Fruit fly (Drosophila melanogaster) whole organism, prepupa: Measurements from ENCODE around the gene CG31777.

Experiments used
- Blimp-1 ChIP-seq: fragments of 200-800 bp; sonication (Bioruptor generic); optimal IDR thresholded peaks from 3 replicates; lab custom pipeline; 2017; ENCODE audit warnings: missing biosample characterization, missing genetic modification characterization, mild to moderate bottlenecking, moderate library complexity, missing genetic modification reagents
- CG10631 ChIP-seq: fragments of 200-800 bp; sonication (Bioruptor generic); optimal IDR thresholded peaks from 2 replicates; lab custom pipeline; 2016; ENCODE audit warnings: missing biosample characterization, missing genetic modification characterization
- CG10669 ChIP-seq: fragments of 200-800 bp; sonication (Bioruptor generic); optimal IDR thresholded peaks from 3 replicates; lab custom pipeline; 2018; ENCODE audit warnings: missing biosample characterization, mild to moderate bottlenecking, missing genetic modification characterization, moderate library complexity
- CG11294 ChIP-seq: fragments of 200-800 bp; sonication (Bioruptor generic); IDR thresholded peaks from 2 replicates; pipeline ENCODE4 v1.3.6; 2022; ENCODE audit warnings: missing biosample characterization, missing genetic modification characterization
- CG11762 ChIP-seq: fragments of 200-800 bp; sonication (Bioruptor generic); optimal IDR thresholded peaks from 3 replicates; lab custom pipeline; 2016; ENCODE audit warnings: missing biosample characterization, missing genetic modification characterization; ENCODE audit not compliant: insufficient read depth
- CG11902 ChIP-seq: fragments of 200-800 bp; sonication (Bioruptor generic); optimal IDR thresholded peaks from 3 replicates; lab custom pipeline; 2016; ENCODE audit warnings: missing biosample characterization, missing genetic modification characterization
- CG15336 ChIP-seq: fragments of 200-800 bp; sonication (Bioruptor generic); IDR thresholded peaks from 2 replicates; pipeline ENCODE4 v1.3.6; 2022; ENCODE audit warnings: missing biosample characterization, missing genetic modification characterization
- CG1621 ChIP-seq: fragments of 200-800 bp; sonication (Bioruptor generic); optimal IDR thresholded peaks from 3 replicates; lab custom pipeline; 2018; ENCODE audit warnings: missing biosample characterization, mild to moderate bottlenecking, missing genetic modification characterization
- CG16779 ChIP-seq: fragments of 200-800 bp; sonication (Bioruptor generic); optimal IDR thresholded peaks from 3 replicates; lab custom pipeline; 2017; ENCODE audit warnings: missing biosample characterization, mild to moderate bottlenecking, missing genetic modification characterization
- CG3032 ChIP-seq: fragments of 200-800 bp; optimal IDR thresholded peaks from 2 replicates; lab custom pipeline; 2019; ENCODE audit warnings: missing biosample characterization, mild to moderate bottlenecking, missing genetic modification characterization, moderate library complexity
- CG31627 ChIP-seq: fragments of 200-800 bp; sonication (Bioruptor generic); optimal IDR thresholded peaks from 3 replicates; lab custom pipeline; 2016; ENCODE audit warnings: missing biosample characterization, missing genetic modification characterization
- CG32006 ChIP-seq: fragments of 200-800 bp; sonication (Bioruptor generic); optimal IDR thresholded peaks from 3 replicates; lab custom pipeline; 2017; ENCODE audit warnings: missing biosample characterization, mild to moderate bottlenecking, missing genetic modification characterization
- CG34406 ChIP-seq: fragments of 200-800 bp; sonication (Bioruptor generic); optimal IDR thresholded peaks from 3 replicates; lab custom pipeline; 2016; ENCODE audit warnings: missing biosample characterization, missing genetic modification characterization
- CG3919 ChIP-seq: fragments of 200-800 bp; sonication (Bioruptor generic); optimal IDR thresholded peaks from 3 replicates; lab custom pipeline; 2016; ENCODE audit warnings: missing biosample characterization, missing genetic modification characterization
- CG4318 ChIP-seq: fragments of 200-800 bp; sonication (Bioruptor generic); optimal IDR thresholded peaks from 3 replicates; lab custom pipeline; 2017; ENCODE audit warnings: missing biosample characterization, mild to moderate bottlenecking, missing genetic modification characterization
- CG6276 ChIP-seq: fragments of 200-800 bp; sonication (Bioruptor generic); optimal IDR thresholded peaks from 2 replicates; lab custom pipeline; 2017; ENCODE audit warnings: missing biosample characterization, mild to moderate bottlenecking, missing genetic modification characterization
- CG6792 ChIP-seq: fragments of 200-800 bp; sonication (Bioruptor generic); optimal IDR thresholded peaks from 3 replicates; lab custom pipeline; 2016; ENCODE audit warnings: missing biosample characterization, missing genetic modification characterization
- CG6808 ChIP-seq: fragments of 200-800 bp; sonication (Bioruptor generic); optimal IDR thresholded peaks from 3 replicates; lab custom pipeline; 2017; ENCODE audit warnings: missing biosample characterization, missing genetic modification characterization, mild to moderate bottlenecking, moderate library complexity, missing genetic modification reagents
- CG6854 ChIP-seq: fragments of 200-800 bp; sonication (Bioruptor generic); optimal IDR thresholded peaks from 2 replicates; lab custom pipeline; 2017; ENCODE audit warnings: missing biosample characterization, mild to moderate bottlenecking, missing genetic modification characterization
- CG8119 ChIP-seq: fragments of 200-800 bp; sonication (Bioruptor generic); IDR thresholded peaks from 3 replicates; pipeline ENCODE4 v1.3.6; 2022; ENCODE audit warnings: missing biosample characterization, missing genetic modification characterization
- CG8319 ChIP-seq: fragments of 200-800 bp; sonication (Bioruptor generic); optimal IDR thresholded peaks from 3 replicates; lab custom pipeline; 2016; ENCODE audit warnings: missing biosample characterization, missing genetic modification characterization
- CG8632 ChIP-seq: fragments of 200-800 bp; sonication (Bioruptor generic); optimal IDR thresholded peaks from 3 replicates; lab custom pipeline; 2016; ENCODE audit warnings: missing biosample characterization, missing genetic modification characterization
- CG9139 ChIP-seq: fragments of 200-800 bp; sonication (Bioruptor generic); optimal IDR thresholded peaks from 3 replicates; lab custom pipeline; 2017; ENCODE audit warnings: missing biosample characterization, mild to moderate bottlenecking, missing genetic modification characterization
- Eip75B ChIP-seq: fragments of 200-800 bp; sonication (Bioruptor generic); optimal IDR thresholded peaks from 3 replicates; lab custom pipeline; 2016; ENCODE audit warnings: missing biosample characterization, missing genetic modification characterization
- Eip78C ChIP-seq: fragments of 200-800 bp; sonication (Bioruptor generic); peaks from one replicate; lab custom pipeline; 2016; ENCODE audit warnings: missing biosample characterization, missing genetic modification characterization
- Eip93F ChIP-seq: fragments of 200-800 bp; sonication (Bioruptor generic); optimal IDR thresholded peaks from 2 replicates; lab custom pipeline; 2016; ENCODE audit warnings: missing biosample characterization, mild to moderate bottlenecking, missing genetic modification characterization
- Ets21C ChIP-seq: fragments of 200-800 bp; sonication (Bioruptor generic); optimal IDR thresholded peaks from 3 replicates; lab custom pipeline; 2016; ENCODE audit warnings: missing biosample characterization, missing genetic modification characterization
- Ets96B ChIP-seq: fragments of 200-800 bp; optimal IDR thresholded peaks from 2 replicates; lab custom pipeline; 2019; ENCODE audit warnings: missing biosample characterization, mild to moderate bottlenecking, missing genetic modification characterization, moderate library complexity
- Gug ChIP-seq: fragments of 200-800 bp; sonication (Bioruptor generic); IDR thresholded peaks from 2 replicates; pipeline ENCODE4 v1.3.6; 2022; ENCODE audit warnings: missing biosample characterization, missing genetic modification characterization
- Hr38 ChIP-seq: sonication (Bioruptor generic); optimal IDR thresholded peaks from 2 replicates; lab custom pipeline; 2016; ENCODE audit warnings: missing biosample characterization, missing genetic modification characterization
- Hr39 ChIP-seq: fragments of 200-800 bp; sonication (Bioruptor generic); optimal IDR thresholded peaks from 2 replicates; lab custom pipeline; 2016; ENCODE audit warnings: missing biosample characterization, missing genetic modification characterization
- Hr4 ChIP-seq: fragments of 200-800 bp; sonication (Bioruptor generic); optimal IDR thresholded peaks from 3 replicates; lab custom pipeline; 2016; ENCODE audit warnings: missing biosample characterization, missing genetic modification characterization
- Met ChIP-seq: fragments of 200-800 bp; sonication (Bioruptor generic); optimal IDR thresholded peaks from 3 replicates; lab custom pipeline; 2016; ENCODE audit warnings: missing biosample characterization, missing genetic modification characterization
- Sox102F ChIP-seq: fragments of 200-800 bp; sonication (Bioruptor generic); optimal IDR thresholded peaks from 2 replicates; lab custom pipeline; 2016; ENCODE audit warnings: missing biosample characterization, mild to moderate bottlenecking, missing genetic modification characterization
- Sox14 ChIP-seq: fragments of 200-800 bp; sonication (Bioruptor generic); optimal IDR thresholded peaks from 3 replicates; lab custom pipeline; 2016; ENCODE audit warnings: missing biosample characterization, missing genetic modification characterization
- Sox15 ChIP-seq: fragments of 200-800 bp; sonication (Bioruptor generic); optimal IDR thresholded peaks from 3 replicates; lab custom pipeline; 2016; ENCODE audit warnings: missing biosample characterization, missing genetic modification characterization
- acj6 ChIP-seq: fragments of 200-800 bp; sonication (Bioruptor generic); optimal IDR thresholded peaks from 3 replicates; lab custom pipeline; 2016; ENCODE audit warnings: missing biosample characterization, missing genetic modification characterization
- cyc ChIP-seq: fragments of 200-800 bp; sonication (Bioruptor generic); optimal IDR thresholded peaks from 3 replicates; lab custom pipeline; 2016; ENCODE audit warnings: missing biosample characterization, missing genetic modification characterization
- dac ChIP-seq: fragments of 200-800 bp; sonication (Bioruptor generic); optimal IDR thresholded peaks from 2 replicates; lab custom pipeline; 2017; ENCODE audit warnings: missing biosample characterization, mild to moderate bottlenecking, missing genetic modification characterization
- dsx ChIP-seq: fragments of 200-800 bp; optimal IDR thresholded peaks from 3 replicates; lab custom pipeline; 2019; ENCODE audit warnings: missing biosample characterization, mild to moderate bottlenecking, missing genetic modification characterization, moderate library complexity; ENCODE audit not compliant: poor library complexity, severe bottlenecking
- eg ChIP-seq: fragments of 200-800 bp; sonication (Bioruptor generic); IDR thresholded peaks from 3 replicates; pipeline ENCODE4 v1.3.6; 2022; ENCODE audit warnings: missing biosample characterization, missing genetic modification characterization
- esn ChIP-seq: fragments of 200-800 bp; sonication (Bioruptor generic); optimal IDR thresholded peaks from 2 replicates; lab custom pipeline; 2016; ENCODE audit warnings: missing biosample characterization, mild to moderate bottlenecking, missing genetic modification characterization, moderate library complexity
- fd85E ChIP-seq: fragments of 200-800 bp; sonication (Bioruptor generic); optimal IDR thresholded peaks from 3 replicates; lab custom pipeline; 2016; ENCODE audit warnings: missing biosample characterization, missing genetic modification characterization
- fkh ChIP-seq: fragments of 200-800 bp; sonication (Bioruptor generic); optimal IDR thresholded peaks from 3 replicates; lab custom pipeline; 2017; ENCODE audit warnings: missing biosample characterization, mild to moderate bottlenecking, missing genetic modification characterization, moderate library complexity
- lz ChIP-seq: fragments of 200-800 bp; sonication (Bioruptor generic); optimal IDR thresholded peaks from 3 replicates; lab custom pipeline; 2016; ENCODE audit warnings: missing biosample characterization, missing genetic modification characterization
- net ChIP-seq: fragments of 200-800 bp; sonication (Bioruptor generic); optimal IDR thresholded peaks from 3 replicates; lab custom pipeline; 2016; ENCODE audit warnings: missing biosample characterization, missing genetic modification characterization
- pdm3 ChIP-seq: fragments of 200-800 bp; sonication (Bioruptor generic); optimal IDR thresholded peaks from 3 replicates; lab custom pipeline; 2016; ENCODE audit warnings: missing biosample characterization, missing genetic modification characterization
- spab ChIP-seq: fragments of 200-800 bp; sonication (Bioruptor generic); optimal IDR thresholded peaks from 2 replicates; lab custom pipeline; 2017; ENCODE audit warnings: missing biosample characterization, mild to moderate bottlenecking, missing genetic modification characterization, missing genetic modification reagents
- ss ChIP-seq, 2 experiments: fragments of 200-800 bp; sonication (Bioruptor generic); optimal IDR thresholded peaks; 2 replicates in 1 of 2; 3 replicates in 1 of 2; lab custom pipeline; 2017 to 2018; ENCODE audit warnings: mild to moderate bottlenecking in 2 of 2, missing biosample characterization in 2 of 2, missing genetic modification characterization in 2 of 2, moderate library complexity in 1 of 2
- svp ChIP-seq: fragments of 200-800 bp; sonication (Bioruptor generic); peaks from one replicate; lab custom pipeline; 2016; ENCODE audit warnings: missing biosample characterization, missing genetic modification characterization
- topi ChIP-seq: fragments of 200-800 bp; sonication (Bioruptor generic); optimal IDR thresholded peaks from 3 replicates; lab custom pipeline; 2016; ENCODE audit warnings: missing biosample characterization, missing genetic modification characterization
- vri ChIP-seq: fragments of 200-800 bp; sonication (Bioruptor generic); optimal IDR thresholded peaks from 3 replicates; lab custom pipeline; 2016; ENCODE audit warnings: missing biosample characterization, mild to moderate bottlenecking, missing genetic modification characterization

Gene CG31777

dm6 chr2L:3705438-3705921 lies 1.4 kb downstream of the CG31777 start, which contains the start of gene CG31778:
Gene CG31778 (minus strand): TSS chr2L:3705488.
- TF ChIP-seq acj6 (GFP tag; lab: Kevin White, UChicago) (peak; percentile 76), CG31627 (GFP tag; lab: Kevin White, UChicago) (peak; percentile 89), CG3032 (tag; lab: Kevin White, UChicago) (peak; percentile 73), Gug (GFP tag; lab: Robert Waterston, UW) (0 out of 2 replicates have a peak, but pooled peaks have one; percentile 37), spab (GFP tag; lab: Kevin White, UChicago) (peak; percentile 66), CG9139 (GFP tag; lab: Kevin White, UChicago) (no peak), CG6854 (GFP tag; lab: Kevin White, UChicago) (peak; percentile 35), ss (GFP tag; optimal IDR thresholded peaks at IDR 0.05; lab: Kevin White, UChicago) (peak; percentile 31 to 53), dsx (peak; percentile 60), net (GFP tag; lab: Kevin White, UChicago) (peak; percentile 67), CG8632 (GFP tag; lab: Kevin White, UChicago) (peak; percentile 75), vri (peak; percentile 78), CG10669 (GFP tag; lab: Kevin White, UChicago) (peak; percentile 73), CG6276 (GFP tag; lab: Kevin White, UChicago) (peak; percentile 61), CG11294 (GFP tag; lab: Robert Waterston, UW) (peak; percentile 65), Hr39 (peak; percentile 89), CG1621 (tag; lab: Kevin White, UChicago) (peak; percentile 75), fkh (GFP tag; lab: Kevin White, UChicago) (no peak), cyc (GFP tag; lab: Kevin White, UChicago) (peak; percentile 82), CG8119 (GFP tag; lab: Robert Waterston, UW) (peak; percentile 67), Hr4 (GFP tag; lab: Kevin White, UChicago) (peak; percentile 62), CG11762 (GFP tag; lab: Kevin White, UChicago) (peak; percentile 48), CG15336 (peak; percentile 77), Sox102F (peak; percentile 92), CG16779 (tag; lab: Kevin White, UChicago) (peak; percentile 62), svp (peak; percentile 97), dac (GFP tag; lab: Kevin White, UChicago) (no peak), pdm3 (peak; percentile 83), Hr38 (GFP tag; lab: Kevin White, UChicago) (no peak), CG8319 (GFP tag; lab: Kevin White, UChicago) (peak; percentile 46), Sox14 (GFP tag; lab: Kevin White, UChicago) (peak; percentile 88), fd85E (GFP tag; lab: Kevin White, UChicago) (peak; percentile 6), CG3919 (GFP tag; lab: Kevin White, UChicago) (peak; percentile 73), CG34406 (GFP tag; lab: Kevin White, UChicago) (peak; percentile 64), Eip75B (peak; percentile 77), CG32006 (peak; percentile 69), topi (peak; percentile 84), CG6792 (peak; percentile 79), Blimp-1 (peak; percentile 67), Ets21C (GFP tag; lab: Kevin White, UChicago) (peak; percentile 76), Sox15 (GFP tag; lab: Kevin White, UChicago) (peak; percentile 58), Met (peak; percentile 86), Eip93F (no peak), esn (GFP tag; lab: Kevin White, UChicago) (peak; percentile 93), CG4318 (GFP tag; lab: Kevin White, UChicago) (peak; percentile 24), Ets96B (peak; percentile 79), lz (GFP tag; lab: Kevin White, UChicago) (peak; percentile 88), Eip78C (GFP tag; lab: Kevin White, UChicago) (peak; percentile 94), CG6808 (GFP tag; lab: Kevin White, UChicago) (peak; percentile 67), CG11902 (GFP tag; lab: Kevin White, UChicago) (peak; percentile 60), CG10631 (peak; percentile 57), eg (peak; percentile 84)
